Fruit fly (Drosophila melanogaster) whole organism, embryonic: ENCODE measurements around the gene Pex11c.

Experiments
- CG11695 ChIP-seq: fragments of 200-800 bp; sonication (Bioruptor generic); IDR thresholded peaks from 3 replicates; pipeline ENCODE4 v1.3.6; 2022; ENCODE audit warnings: missing biosample characterization, missing genetic modification characterization
- CG12769 ChIP-seq: fragments of 200-800 bp; sonication (Bioruptor generic); optimal IDR thresholded peaks from 2 replicates; lab custom pipeline; 2019; ENCODE audit warnings: missing biosample characterization, mild to moderate bottlenecking, missing genetic modification characterization, moderate library complexity
- CG15696 ChIP-seq: fragments of 200-800 bp; sonication (Bioruptor generic); optimal IDR thresholded peaks from 2 replicates; lab custom pipeline; 2019; ENCODE audit warnings: missing biosample characterization, mild to moderate bottlenecking, missing genetic modification characterization, moderate library complexity
- CG1603 ChIP-seq: fragments of 200-800 bp; sonication (Bioruptor generic); optimal IDR thresholded peaks from 2 replicates; lab custom pipeline; 2019; ENCODE audit warnings: missing biosample characterization, mild to moderate bottlenecking, missing genetic modification characterization, moderate library complexity
- CG17385 ChIP-seq: fragments of 200-800 bp; sonication (Bioruptor generic); optimal IDR thresholded peaks from 3 replicates; lab custom pipeline; 2018; ENCODE audit warnings: missing biosample characterization, mild to moderate bottlenecking, missing genetic modification characterization
- CG17568 ChIP-seq: fragments of 200-800 bp; sonication (Bioruptor generic); optimal IDR thresholded peaks from 2 replicates; lab custom pipeline; 2018; ENCODE audit warnings: missing biosample characterization, mild to moderate bottlenecking, missing genetic modification characterization, moderate library complexity
- CG17612 ChIP-seq: fragments of 200-800 bp; sonication (Bioruptor generic); IDR thresholded peaks from 2 replicates; pipeline ENCODE4 v1.3.6; 2022; ENCODE audit warnings: missing biosample characterization, missing genetic modification characterization
- CG18262 ChIP-seq: fragments of 200-800 bp; optimal IDR thresholded peaks from 3 replicates; lab custom pipeline; 2019; ENCODE audit warnings: missing biosample characterization, mild to moderate bottlenecking, missing genetic modification characterization, moderate library complexity
- CG33557 ChIP-seq: fragments of 200-800 bp; sonication (Bioruptor generic); optimal IDR thresholded peaks from 2 replicates; lab custom pipeline; 2019; ENCODE audit warnings: missing biosample characterization, mild to moderate bottlenecking, missing genetic modification characterization, moderate library complexity
- CG3726 ChIP-seq: fragments of 200-800 bp; sonication (Bioruptor generic); IDR thresholded peaks from 3 replicates; pipeline ENCODE4, ENCODE4 v1.3.6; 2022; ENCODE audit warnings: missing biosample characterization, missing genetic modification characterization
- CG5245 ChIP-seq: fragments of 200-800 bp; sonication (Bioruptor generic); optimal IDR thresholded peaks from 3 replicates; lab custom pipeline; 2016; ENCODE audit warnings: missing biosample characterization, missing genetic modification characterization
- CG7357 ChIP-seq: fragments of 200-800 bp; sonication (Bioruptor generic); IDR thresholded peaks from 3 replicates; pipeline ENCODE4 v1.3.6; 2022; ENCODE audit warnings: missing biosample characterization, missing genetic modification characterization
- CG7786 ChIP-seq: fragments of 200-800 bp; sonication (Bioruptor generic); optimal IDR thresholded peaks from 2 replicates; lab custom pipeline; 2016; ENCODE audit warnings: missing biosample characterization, missing genetic modification characterization
- CG9215 ChIP-seq: fragments of 200-800 bp; sonication (Bioruptor generic); IDR thresholded peaks from 2 replicates; pipeline ENCODE4 v1.3.6; 2022; ENCODE audit warnings: missing biosample characterization, missing genetic modification characterization
- CTCF ChIP-seq: fragments of 200-800 bp; sonication (Bioruptor generic); optimal IDR thresholded peaks from 2 replicates; lab custom pipeline; 2017; ENCODE audit warnings: missing biosample characterization, mild to moderate bottlenecking, missing genetic modification characterization, moderate library complexity
- CoRest ChIP-seq: fragments of 200-800 bp; sonication (Bioruptor generic); optimal IDR thresholded peaks from 3 replicates; lab custom pipeline; 2018; ENCODE audit warnings: missing biosample characterization, mild to moderate bottlenecking, missing genetic modification characterization, moderate library complexity
- Dek ChIP-seq: fragments of 200-800 bp; sonication (Bioruptor generic); optimal IDR thresholded peaks from 3 replicates; lab custom pipeline; 2019; ENCODE audit warnings: missing biosample characterization, mild to moderate bottlenecking, missing genetic modification characterization, moderate library complexity
- Dref ChIP-seq: fragments of 200-800 bp; sonication (Bioruptor generic); IDR thresholded peaks from 2 replicates; pipeline ENCODE4 v1.3.6; 2022; ENCODE audit warnings: missing biosample characterization, missing genetic modification characterization
- E2f2 ChIP-seq: fragments of 200-800 bp; sonication (Bioruptor generic); IDR thresholded peaks from 2 replicates; pipeline ENCODE4 v1.3.6; 2022; ENCODE audit warnings: missing biosample characterization, missing genetic modification characterization
- ERR ChIP-seq: fragments of 200-800 bp; sonication (Bioruptor generic); optimal IDR thresholded peaks from 2 replicates; lab custom pipeline; 2016; ENCODE audit warnings: missing biosample characterization, missing genetic modification characterization
- Ets65A ChIP-seq: fragments of 200-800 bp; sonication (Bioruptor generic); peaks from one replicate; lab custom pipeline; 2016; ENCODE audit warnings: missing biosample characterization, missing genetic modification characterization
- Ets97D ChIP-seq: fragments of 200-800 bp; sonication (Bioruptor generic); optimal IDR thresholded peaks from 3 replicates; lab custom pipeline; 2016; ENCODE audit warnings: missing biosample characterization, missing genetic modification characterization
- HLH54F ChIP-seq: fragments of 200-800 bp; sonication (Bioruptor generic); optimal IDR thresholded peaks from 3 replicates; lab custom pipeline; 2016; ENCODE audit warnings: missing biosample characterization, missing genetic modification characterization
- HLHmδ ChIP-seq: fragments of 200-800 bp; sonication (Bioruptor generic); optimal IDR thresholded peaks from 2 replicates; lab custom pipeline; 2018; ENCODE audit warnings: missing biosample characterization, mild to moderate bottlenecking, missing genetic modification characterization, moderate library complexity
- Hr51 ChIP-seq, 2 experiments: fragments of 200-800 bp; sonication (Bioruptor generic); optimal IDR thresholded peaks; 2 replicates in 1 of 2; 3 replicates in 1 of 2; lab custom pipeline; 2016 to 2018; ENCODE audit warnings: missing biosample characterization in 2 of 2, missing genetic modification characterization in 2 of 2, mild to moderate bottlenecking in 1 of 2, moderate library complexity in 1 of 2
- MBD-R2 ChIP-seq: fragments of 200-800 bp; sonication (Bioruptor generic); IDR thresholded peaks from 2 replicates; pipeline ENCODE4 v1.3.6; 2022; ENCODE audit warnings: missing biosample characterization, missing genetic modification characterization
- Nf-YA ChIP-seq: fragments of 200-800 bp; sonication (Bioruptor generic); IDR thresholded peaks from 2 replicates; pipeline ENCODE4 v1.3.6; 2022; ENCODE audit warnings: missing biosample characterization, missing genetic modification characterization
- Oaz ChIP-seq: fragments of 200-800 bp; sonication (Bioruptor generic); IDR thresholded peaks from 2 replicates; pipeline ENCODE4 v1.3.6; 2022; ENCODE audit warnings: missing biosample characterization, missing genetic modification characterization
- Rfx ChIP-seq: fragments of 200-800 bp; sonication (Bioruptor generic); IDR thresholded peaks from 2 replicates; pipeline ENCODE4 v1.3.6; 2022; ENCODE audit warnings: missing biosample characterization, missing genetic modification characterization
- Sin3A ChIP-seq: fragments of >200 bp; optimal IDR thresholded peaks from 2 replicates; lab custom pipeline; 2018
- Six4 ChIP-seq: fragments of 200-800 bp; sonication (Bioruptor generic); optimal IDR thresholded peaks from 2 replicates; lab custom pipeline; 2016; ENCODE audit warnings: missing biosample characterization, missing genetic modification characterization
- Tbp ChIP-seq: fragments of >200 bp; optimal IDR thresholded peaks from 2 replicates; lab custom pipeline; 2018; ENCODE audit warnings: missing biosample characterization, missing genetic modification characterization
- bbx ChIP-seq: fragments of 200-800 bp; sonication (Bioruptor generic); IDR thresholded peaks from 2 replicates; pipeline ENCODE4 v1.3.6; 2022; ENCODE audit warnings: missing biosample characterization, missing genetic modification characterization; ENCODE audit not compliant: partially characterized antibody
- bcd ChIP-seq: fragments of 200-800 bp; sonication (Bioruptor generic); optimal IDR thresholded peaks from 2 replicates; lab custom pipeline; 2017; ENCODE audit warnings: missing biosample characterization, mild to moderate bottlenecking, missing genetic modification characterization
- cwo ChIP-seq: fragments of 200-800 bp; sonication (Bioruptor generic); optimal IDR thresholded peaks from 3 replicates; lab custom pipeline; 2017; ENCODE audit warnings: missing biosample characterization, missing genetic modification characterization, mild to moderate bottlenecking, moderate library complexity, missing genetic modification reagents
- dmrt99B ChIP-seq: fragments of 200-800 bp; sonication (Bioruptor generic); optimal IDR thresholded peaks from 2 replicates; lab custom pipeline; 2018; ENCODE audit warnings: missing biosample characterization, mild to moderate bottlenecking, missing genetic modification characterization, moderate library complexity
- dysf ChIP-seq: fragments of 200-800 bp; sonication (Bioruptor generic); IDR thresholded peaks from 3 replicates; pipeline ENCODE4 v1.3.6; 2022; ENCODE audit warnings: missing biosample characterization, missing genetic modification characterization
- esg ChIP-seq: fragments of 200-800 bp; sonication (Bioruptor generic); conservative IDR thresholded peaks from 2 replicates; pipeline ENCODE4 v1.3.6; 2022; ENCODE audit warnings: missing biosample characterization, missing genetic modification characterization
- gem ChIP-seq: fragments of 200-800 bp; sonication (Bioruptor generic); optimal IDR thresholded peaks from 2 replicates; lab custom pipeline; 2019; ENCODE audit warnings: missing biosample characterization, mild to moderate bottlenecking, missing genetic modification characterization, moderate library complexity
- gsb-n ChIP-seq: fragments of 200-800 bp; sonication (Bioruptor generic); optimal IDR thresholded peaks from 3 replicates; lab custom pipeline; 2018; ENCODE audit warnings: missing biosample characterization, mild to moderate bottlenecking, missing genetic modification characterization
- kni ChIP-seq: fragments of 200-800 bp; sonication (Bioruptor generic); optimal IDR thresholded peaks from 3 replicates; lab custom pipeline; 2017; ENCODE audit warnings: mild to moderate bottlenecking, missing biosample characterization, missing genetic modification reagents, missing genetic modification characterization
- nom ChIP-seq: fragments of 200-800 bp; sonication (Bioruptor generic); optimal IDR thresholded peaks from 2 replicates; lab custom pipeline; 2017; ENCODE audit warnings: missing biosample characterization, missing genetic modification characterization, mild to moderate bottlenecking, moderate library complexity, missing genetic modification reagents
- pita ChIP-seq: fragments of 200-800 bp; sonication (Bioruptor generic); optimal IDR thresholded peaks from 2 replicates; lab custom pipeline; 2017; ENCODE audit warnings: missing biosample characterization, mild to moderate bottlenecking, missing genetic modification characterization
- repo ChIP-seq: fragments of 200-800 bp; sonication (Bioruptor generic); optimal IDR thresholded peaks from 2 replicates; lab custom pipeline; 2016; ENCODE audit warnings: missing biosample characterization, missing genetic modification characterization
- row ChIP-seq: fragments of 200-800 bp; sonication (Bioruptor generic); IDR thresholded peaks from 3 replicates; pipeline ENCODE4 v1.3.6; 2022; ENCODE audit warnings: missing biosample characterization, missing genetic modification characterization
- sens ChIP-seq: fragments of 200-800 bp; sonication (Bioruptor generic); peaks from one replicate; lab custom pipeline; 2016; ENCODE audit warnings: missing biosample characterization, missing genetic modification characterization
- tin ChIP-seq: fragments of 200-800 bp; sonication (Bioruptor generic); optimal IDR thresholded peaks from 3 replicates; lab custom pipeline; 2016; ENCODE audit warnings: missing biosample characterization, missing genetic modification characterization
- trh ChIP-seq: fragments of 200-800 bp; sonication (Bioruptor generic); optimal IDR thresholded peaks from 2 replicates; lab custom pipeline; 2016; ENCODE audit warnings: missing biosample characterization, missing genetic modification characterization
- tx ChIP-seq: fragments of 200-800 bp; sonication (Bioruptor generic); optimal IDR thresholded peaks from 2 replicates; lab custom pipeline; 2016; ENCODE audit warnings: missing biosample characterization, missing genetic modification characterization
- unpg ChIP-seq: fragments of 200-800 bp; sonication (Bioruptor generic); optimal IDR thresholded peaks from 3 replicates; lab custom pipeline; 2018; ENCODE audit warnings: missing biosample characterization, mild to moderate bottlenecking, missing genetic modification characterization, moderate library complexity
- z ChIP-seq: fragments of 200-800 bp; sonication (Bioruptor generic); IDR thresholded peaks from 3 replicates; pipeline ENCODE4 v1.3.6; 2022; ENCODE audit warnings: missing biosample characterization, missing genetic modification characterization

The Pex11c gene

dm6 chr3R:23293066-23293777 lies 35.1 kb downstream of the Pex11c start (continued):
- TF ChIP-seq CoRest (tag; lab: Kevin White, UChicago) (peak; percentile 21), row (GFP tag; lab: Robert Waterston, UW) (peak; percentile 75), CG33557 (no peak), Nf-YA (GFP tag; lab: Robert Waterston, UW) (peak; percentile 82), bcd (GFP tag; lab: Kevin White, UChicago) (no peak), gem (tag; lab: Kevin White, UChicago) (peak; percentile 77), CG7786 (GFP tag; lab: Kevin White, UChicago) (no peak), CG7357 (GFP tag; lab: Robert Waterston, UW) (no peak), MBD-R2 (no peak), CG15696 (tag; lab: Kevin White, UChicago) (no peak), sens (GFP tag; lab: Kevin White, UChicago) (peak; percentile 86), repo (no peak), trh (no peak), CG5245 (GFP tag; lab: Kevin White, UChicago) (no peak), CG12769 (no peak), pita (no peak), CG17612 (GFP tag; lab: Robert Waterston, UW) (no peak), tx (no peak), CG1603 (tag; lab: Kevin White, UChicago) (peak; percentile 77), CG17385 (GFP tag; lab: Kevin White, UChicago) (peak; percentile 31), bbx (GFP tag; lab: Robert Waterston, UW) (no peak), CTCF (GFP tag; lab: Kevin White, UChicago) (no peak), Ets97D (GFP tag; lab: Kevin White, UChicago) (no peak), ERR (no peak), Tbp (GFP tag; lab: Kevin White, UChicago) (no peak), Hr51 (GFP tag; optimal IDR thresholded peaks at IDR 0.05; lab: Kevin White, UChicago) (no peak), z (GFP tag; lab: Robert Waterston, UW) (0 out of 3 replicates have a peak, but pooled peaks have one; percentile 48), Dek (no peak), kni (GFP tag; lab: Kevin White, UChicago) (peak; percentile 23), Ets65A (GFP tag; lab: Kevin White, UChicago) (peak; percentile 62), Oaz (GFP tag; lab: Robert Waterston, UW) (peak; percentile 15; the same call in 1 of the 2 replicates), HLHmδ (GFP tag; lab: Kevin White, UChicago) (no peak), cwo (GFP tag; lab: Kevin White, UChicago) (no peak), dmrt99B (tag; lab: Kevin White, UChicago) (peak; percentile 63), Six4 (GFP tag; lab: Kevin White, UChicago) (peak; percentile 55), esg (GFP tag; lab: Robert Waterston, UW) (no peak; the same call in 1 of the 2 replicates), tin (GFP tag; lab: Kevin White, UChicago) (peak; percentile 33), dysf (GFP tag; lab: Robert Waterston, UW) (peak; percentile 50; the same call in 1 of the 3 replicates), Dref (GFP tag; lab: Robert Waterston, UW) (no peak), unpg (GFP tag; lab: Kevin White, UChicago) (peak; percentile 65), CG9215 (no peak), HLH54F (GFP tag; lab: Kevin White, UChicago) (no peak), CG3726 (GFP tag; lab: Robert Waterston, UW) (peak; percentile 45; the same call in 1 of the 3 replicates), CG17568 (GFP tag; lab: Kevin White, UChicago) (no peak), CG11695 (0 out of 3 replicates have a peak, but pooled peaks have one; percentile 54), gsb-n (peak; percentile 42), E2f2 (GFP tag; lab: Robert Waterston, UW) (peak; percentile 46; the same call in 1 of the 2 replicates), Sin3A (lab: Kevin White, UChicago) (no peak), nom (GFP tag; lab: Kevin White, UChicago) (peak; percentile 66), Rfx (0 out of 2 replicates have a peak, but pooled peaks have one; percentile 5), CG18262 (tag; lab: Kevin White, UChicago) (peak; percentile 79)
